Worm (Caenorhabditis elegans) whole organism, midembryonic: Measurements from ENCODE around the gene F10C2.7.

Source experiments
- klf-2 ChIP-seq: fragments of 200-800 bp; sonication (Bioruptor generic); conservative IDR thresholded peaks from 2 replicates; pipeline ENCODE4 v1.3.6; 2022; ENCODE audit warnings: missing genetic modification reagents, missing genetic modification characterization, missing compliant biosample characterization
- ztf-29 ChIP-seq: fragments of 200-800 bp; sonication (Bioruptor generic); IDR thresholded peaks from 2 replicates; pipeline ENCODE4 v1.3.6; 2022; ENCODE audit warnings: missing genetic modification reagents, missing genetic modification characterization, missing compliant biosample characterization

DNA sequence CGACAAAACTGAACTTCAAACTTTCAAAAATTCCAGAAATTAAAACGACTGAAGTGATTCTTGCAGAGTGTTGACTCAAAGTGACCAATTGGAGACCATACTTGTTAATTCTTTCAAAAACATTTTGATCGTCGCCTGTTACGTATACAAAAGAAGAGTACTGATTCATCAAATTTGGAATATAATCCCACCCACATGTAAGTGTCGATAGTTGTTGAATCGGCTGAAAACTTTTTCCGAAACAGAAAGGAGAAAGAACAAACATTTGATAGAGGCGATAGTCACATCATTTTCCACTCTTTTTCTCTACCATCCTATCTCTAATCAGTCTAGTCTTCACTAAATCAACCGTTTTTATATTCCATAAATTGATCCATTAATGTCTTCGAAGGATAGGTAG is 50.2 kb downstream of the F10C2.7 start, which contains the start of gene nhr-153:
- TF ChIP-seq klf-2 (no peak), ztf-29 (GFP tag; lab: Robert Waterston, UW) (no peak)
